Worm (Caenorhabditis elegans) whole organism, L2 larva: ENCODE data around the gene E02H4.7.

Experiments used
- ama-1 ChIP-seq: fragments of 150-350 bp; optimal IDR thresholded peaks from 2 replicates; lab custom pipeline; 2018; ENCODE audit warnings: inconsistent platforms
- ceh-82 ChIP-seq: fragments of 150-350 bp; optimal IDR thresholded peaks from 2 replicates; lab custom pipeline; 2014; ENCODE audit warnings: missing biosample characterization, missing genetic modification characterization
- nhr-12 ChIP-seq: fragments of 150-350 bp; optimal IDR thresholded peaks from 2 replicates; lab custom pipeline; 2014; ENCODE audit warnings: missing biosample characterization, missing genetic modification characterization
- zag-1 ChIP-seq: fragments of 150-350 bp; optimal IDR thresholded peaks from 2 replicates; lab custom pipeline; 2014; ENCODE audit warnings: missing biosample characterization, missing genetic modification characterization
- ztf-11 ChIP-seq: sonication (generic microtip); optimal IDR thresholded peaks from 2 replicates; lab custom pipeline; 2017; ENCODE audit warnings: missing biosample characterization, missing genetic modification characterization

The E02H4.7 gene

ce11 chrX:14303078-14303477, 47.0 kb downstream of the E02H4.7 start, which contains the start of gene C11H1.5:
C11H1.5 (minus strand) TSS chrX:14303178.
- no peak for TF ChIP-seq nhr-12 (tag; lab: Kevin White, UChicago)
- no peak for TF ChIP-seq zag-1
- no peak for TF ChIP-seq ztf-11 (tag; lab: Kevin White, UChicago)
- TF ChIP-seq ceh-82 (tag; lab: Kevin White, UChicago), result no peak
- TF ChIP-seq ama-1 (lab: Kevin White, UChicago), result no peak
